Fruit fly (Drosophila melanogaster) whole organism, pupa: ENCODE results near the gene Gyc89Da.

ENCODE experiments used
- CG10348 ChIP-seq: fragments of 200-800 bp; sonication (Bioruptor generic); IDR thresholded peaks from 2 replicates; pipeline ENCODE4 v1.3.6; 2022; ENCODE audit warnings: missing biosample characterization, missing genetic modification characterization
- CG13204 ChIP-seq: fragments of 200-800 bp; sonication (Bioruptor generic); optimal IDR thresholded peaks from 2 replicates; lab custom pipeline; 2018; ENCODE audit warnings: missing biosample characterization, mild to moderate bottlenecking, missing genetic modification characterization, moderate library complexity
- CG14655 ChIP-seq: fragments of 200-800 bp; sonication (Bioruptor generic); optimal IDR thresholded peaks from 3 replicates; lab custom pipeline; 2017; ENCODE audit warnings: mild to moderate bottlenecking, missing biosample characterization, missing genetic modification reagents, missing genetic modification characterization
- CG15710 ChIP-seq: fragments of 200-800 bp; sonication (Bioruptor generic); optimal IDR thresholded peaks from 2 replicates; lab custom pipeline; 2018; ENCODE audit warnings: missing biosample characterization, mild to moderate bottlenecking, missing genetic modification characterization, moderate library complexity
- CG17806 ChIP-seq: fragments of 200-800 bp; sonication (Bioruptor generic); optimal IDR thresholded peaks from 2 replicates; lab custom pipeline; 2018; ENCODE audit warnings: missing biosample characterization, mild to moderate bottlenecking, missing genetic modification characterization, moderate library complexity
- CG32121 ChIP-seq: fragments of 200-800 bp; sonication (Bioruptor generic); IDR thresholded peaks from 2 replicates; pipeline ENCODE4 v1.3.6; 2022; ENCODE audit warnings: missing biosample characterization, missing genetic modification characterization
- CG34367 ChIP-seq: fragments of 200-800 bp; sonication (Bioruptor generic); optimal IDR thresholded peaks from 2 replicates; lab custom pipeline; 2018; ENCODE audit warnings: missing biosample characterization, mild to moderate bottlenecking, missing genetic modification characterization
- CG4496 ChIP-seq: fragments of 200-800 bp; sonication (Bioruptor generic); IDR thresholded peaks from 3 replicates; pipeline ENCODE4 v1.3.6; 2022; ENCODE audit warnings: missing biosample characterization, missing genetic modification characterization
- CG8159 ChIP-seq: fragments of 200-800 bp; sonication (Bioruptor generic); optimal IDR thresholded peaks from 3 replicates; lab custom pipeline; 2018; ENCODE audit warnings: missing biosample characterization, mild to moderate bottlenecking, missing genetic modification characterization, moderate library complexity
- CG8301 ChIP-seq: fragments of 200-800 bp; sonication (Bioruptor generic); optimal IDR thresholded peaks from 2 replicates; lab custom pipeline; 2018; ENCODE audit warnings: missing biosample characterization, mild to moderate bottlenecking, missing genetic modification characterization
- CG9948 ChIP-seq: fragments of 200-800 bp; sonication (Bioruptor generic); optimal IDR thresholded peaks from 2 replicates; lab custom pipeline; 2018; ENCODE audit warnings: missing biosample characterization, mild to moderate bottlenecking, missing genetic modification characterization, moderate library complexity
- D1 ChIP-seq: fragments of 200-800 bp; sonication (Bioruptor generic); optimal IDR thresholded peaks from 2 replicates; lab custom pipeline; 2018; ENCODE audit warnings: missing biosample characterization, mild to moderate bottlenecking, missing genetic modification characterization, moderate library complexity
- EcR ChIP-seq: fragments of 200-800 bp; sonication (Bioruptor generic); optimal IDR thresholded peaks from 3 replicates; lab custom pipeline; 2019; ENCODE audit warnings: missing biosample characterization, missing genetic modification characterization, mild to moderate bottlenecking, moderate library complexity, missing genetic modification reagents
- Ets98B ChIP-seq: fragments of 200-800 bp; sonication (Bioruptor generic); IDR thresholded peaks from 2 replicates; pipeline ENCODE4 v1.3.6; 2022; ENCODE audit warnings: missing biosample characterization, missing genetic modification characterization
- Pif1A ChIP-seq: fragments of 200-800 bp; sonication (Bioruptor generic); optimal IDR thresholded peaks from 3 replicates; lab custom pipeline; 2016; ENCODE audit warnings: missing biosample characterization, missing genetic modification characterization
- Pif1B ChIP-seq: fragments of 200-800 bp; sonication (Bioruptor generic); optimal IDR thresholded peaks from 3 replicates; lab custom pipeline; 2016; ENCODE audit warnings: missing biosample characterization, missing genetic modification characterization
- Snoo ChIP-seq: fragments of 200-800 bp; sonication (Bioruptor generic); optimal IDR thresholded peaks from 3 replicates; lab custom pipeline; 2017; ENCODE audit warnings: missing biosample characterization, mild to moderate bottlenecking, missing genetic modification characterization, inconsistent platforms
- fd96Ca ChIP-seq: fragments of 200-800 bp; sonication (Bioruptor generic); IDR thresholded peaks from 3 replicates; pipeline ENCODE4 v1.3.6; 2022; ENCODE audit warnings: missing biosample characterization, missing genetic modification characterization
- gl ChIP-seq: fragments of 200-800 bp; sonication (Bioruptor generic); optimal IDR thresholded peaks from 2 replicates; lab custom pipeline; 2018; ENCODE audit warnings: missing biosample characterization, mild to moderate bottlenecking, missing genetic modification characterization
- rn ChIP-seq: fragments of 200-800 bp; sonication (Bioruptor generic); IDR thresholded peaks from 2 replicates; pipeline ENCODE4 v1.3.6; 2022; ENCODE audit warnings: missing biosample characterization, missing genetic modification characterization

Gyc89Da gene

DNA sequence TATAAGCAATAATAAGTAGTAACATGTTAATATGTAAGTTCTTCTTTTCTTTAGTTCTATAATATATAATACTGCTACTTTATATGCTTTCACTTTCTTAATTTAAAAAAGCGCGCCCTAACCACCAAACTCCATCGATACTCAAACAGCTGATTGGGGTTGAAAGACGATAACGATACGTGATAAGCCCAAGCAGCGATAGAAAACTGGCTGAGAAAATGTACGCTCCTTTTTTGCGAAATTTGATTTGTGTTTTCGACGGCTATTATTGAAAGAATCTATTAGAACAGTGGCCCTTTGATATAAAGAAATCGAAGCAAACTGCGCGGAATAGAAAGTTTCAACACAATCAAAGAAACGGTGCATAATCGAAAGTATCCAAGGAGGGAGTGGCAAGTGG lies 16.5 kb upstream of the Gyc89Da start, which contains the start of gene CG14883:
Gene CG14883, plus strand, starts transcription at position 178 of the 400 bp plus-strand sequence.
- no peak for TF ChIP-seq EcR (GFP tag; lab: Kevin White, UChicago)
- TF ChIP-seq D1 (tag; lab: Kevin White, UChicago), result no peak
- no peak for TF ChIP-seq CG32121 (GFP tag; lab: Robert Waterston, UW)
- TF ChIP-seq fd96Ca, result no peak
- no peak for TF ChIP-seq CG15710
- TF ChIP-seq CG10348 (GFP tag; lab: Robert Waterston, UW), result no peak
- TF ChIP-seq CG8301 (tag; lab: Kevin White, UChicago), result no peak
- TF ChIP-seq CG34367 (tag; lab: Kevin White, UChicago), result no peak

DNA sequence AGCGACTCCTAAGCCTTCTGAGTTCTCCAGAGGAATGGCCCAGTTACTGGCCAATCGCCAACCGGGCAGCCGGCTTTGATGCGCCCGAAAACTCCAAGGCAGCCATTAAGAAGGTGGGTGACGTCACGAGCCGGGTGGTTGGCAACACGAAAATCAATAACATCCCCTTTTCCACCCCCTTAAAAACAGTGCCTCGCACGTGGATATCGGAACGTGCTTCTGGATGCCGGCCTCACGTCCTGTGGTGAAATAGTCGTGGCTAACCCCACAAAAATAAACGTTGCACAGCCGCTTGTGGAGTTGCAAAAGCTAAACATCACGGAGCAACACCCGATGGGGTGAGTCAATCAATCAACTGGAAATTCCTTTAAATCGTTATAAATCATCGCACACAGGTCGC lies 15.8 kb upstream of the Gyc89Da start:
- TF ChIP-seq CG13204 (GFP tag; lab: Kevin White, UChicago) (no peak), CG8301 (tag; lab: Kevin White, UChicago) (no peak), EcR (GFP tag; lab: Kevin White, UChicago) (no peak), CG14655 (GFP tag; lab: Kevin White, UChicago) (no peak), fd96Ca (no peak), CG10348 (GFP tag; lab: Robert Waterston, UW) (no peak), CG32121 (GFP tag; lab: Robert Waterston, UW) (no peak), CG8159 (tag; lab: Kevin White, UChicago) (no peak), CG17806 (tag; lab: Kevin White, UChicago) (no peak), CG15710 (no peak), CG9948 (tag; lab: Kevin White, UChicago) (no peak), CG4496 (GFP tag; lab: Robert Waterston, UW) (no peak), Snoo (no peak), D1 (tag; lab: Kevin White, UChicago) (no peak), Pif1A (no peak), Pif1B (GFP tag; lab: Kevin White, UChicago) (no peak), rn (GFP tag; lab: Robert Waterston, UW) (no peak)

- TF ChIP-seq EcR (GFP tag; lab: Kevin White, UChicago) (no peak), CG4496 (GFP tag; lab: Robert Waterston, UW) (no peak), CG8301 (tag; lab: Kevin White, UChicago) (no peak), Pif1A (no peak), gl (tag; lab: Kevin White, UChicago) (no peak), CG13204 (GFP tag; lab: Kevin White, UChicago) (no peak), Pif1B (GFP tag; lab: Kevin White, UChicago) (no peak), CG9948 (tag; lab: Kevin White, UChicago) (no peak), Ets98B (GFP tag; lab: Robert Waterston, UW) (no peak), CG14655 (GFP tag; lab: Kevin White, UChicago) (no peak)
Observed at dm6 chr3R:16468556-16468955, 3.8 kb upstream of the Gyc89Da start.

DNA sequence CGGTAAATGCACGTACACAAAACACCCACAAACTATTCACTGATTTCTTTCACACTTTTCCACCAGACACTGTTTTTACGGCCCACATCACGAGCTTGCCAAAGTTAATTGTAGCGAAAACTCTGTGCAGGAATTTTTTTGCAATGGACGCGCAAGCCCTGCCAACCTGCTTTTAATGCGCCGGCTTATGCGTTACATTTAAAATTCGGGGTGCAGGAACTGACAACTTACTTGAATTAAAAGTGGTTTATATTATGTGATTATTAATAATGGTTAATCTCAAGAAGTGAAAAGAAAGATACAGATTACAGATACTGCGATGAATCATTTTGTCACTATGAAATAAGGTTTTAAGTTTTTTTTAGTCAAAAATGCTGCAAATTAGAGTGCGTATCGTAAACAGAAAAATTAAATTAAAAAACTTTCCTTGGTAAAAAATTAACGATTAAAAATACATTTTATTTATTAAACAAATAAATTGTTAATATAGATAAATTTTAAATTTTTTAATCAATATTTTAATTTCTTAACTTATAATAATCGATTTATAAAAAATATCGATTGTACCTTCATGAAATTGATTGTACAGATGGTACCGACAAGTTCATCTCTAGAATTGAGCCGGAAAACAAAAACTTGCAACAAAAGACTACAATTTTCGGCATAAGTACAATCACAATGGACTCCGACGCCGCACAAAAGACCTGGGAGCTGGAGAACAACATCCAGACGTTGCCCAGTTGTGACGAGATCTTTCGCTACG lies 2.7 kb upstream of the Gyc89Da start, which contains the start of the genes CG42232 and CSN5:
Gene CG42232, minus strand, starts transcription at position 163 of the 763 bp plus-strand sequence.
Gene CSN5, plus strand, starts transcription at position 599 of the 763 bp plus-strand sequence.
- TF ChIP-seq Pif1B (GFP tag; lab: Kevin White, UChicago), result no peak
- TF ChIP-seq rn (GFP tag; lab: Robert Waterston, UW), result no peak
- TF ChIP-seq CG32121 (GFP tag; lab: Robert Waterston, UW), result no peak
- TF ChIP-seq gl (tag; lab: Kevin White, UChicago), result no peak
- no peak for TF ChIP-seq CG14655 (GFP tag; lab: Kevin White, UChicago)
- TF ChIP-seq CG8301 (tag; lab: Kevin White, UChicago), result no peak
- no peak for TF ChIP-seq CG34367 (tag; lab: Kevin White, UChicago)
- no peak for TF ChIP-seq EcR (GFP tag; lab: Kevin White, UChicago)
- TF ChIP-seq CG9948 (tag; lab: Kevin White, UChicago), result no peak

DNA sequence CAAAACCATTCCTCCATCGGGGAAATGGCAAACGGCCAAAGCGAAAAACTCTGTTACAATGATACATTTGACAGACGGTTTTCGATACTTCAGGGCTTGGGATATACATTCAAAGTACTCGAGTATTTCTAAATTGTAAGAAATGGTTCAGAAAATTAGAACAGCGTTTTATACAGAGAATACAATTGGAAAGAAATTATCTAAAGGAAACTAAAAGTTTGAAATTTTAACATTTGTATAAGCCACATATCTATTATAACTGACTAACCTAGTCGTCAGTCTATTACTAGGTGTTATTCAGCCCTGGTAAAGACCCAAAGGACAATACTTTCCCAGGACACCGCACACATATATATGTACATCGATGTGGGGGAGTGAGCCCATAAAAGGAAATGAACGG lies 4.1 kb downstream of the Gyc89Da start:
- no peak for TF ChIP-seq CG4496 (GFP tag; lab: Robert Waterston, UW)
- TF ChIP-seq CG34367 (tag; lab: Kevin White, UChicago), result no peak
- TF ChIP-seq CG8301 (tag; lab: Kevin White, UChicago), result no peak
- TF ChIP-seq Pif1A, result no peak
- no peak for TF ChIP-seq CG8159 (tag; lab: Kevin White, UChicago)

DNA sequence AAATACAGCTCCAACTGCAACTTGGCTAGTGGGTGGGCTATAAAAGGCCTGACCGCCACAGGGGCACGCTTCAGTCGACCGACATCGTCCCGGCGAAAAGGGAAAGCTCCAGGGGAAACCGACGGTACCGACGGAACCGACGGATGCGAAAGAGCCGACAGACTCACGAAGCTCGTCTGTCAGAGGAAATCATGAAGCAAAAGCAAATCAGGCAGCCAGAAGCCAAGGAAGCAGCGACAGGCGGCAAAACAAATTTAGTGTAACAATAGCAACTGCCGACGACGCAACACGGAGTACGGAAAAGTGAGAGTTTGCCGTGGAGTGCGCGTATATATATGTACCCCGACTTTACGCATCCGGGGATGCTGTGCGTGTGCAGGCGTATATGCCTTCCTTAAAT lies 4.6 kb downstream of the Gyc89Da start, which contains the start of gene Gyc89Db:
Gene Gyc89Db, plus strand, starts transcription at position 78 of the 400 bp plus-strand sequence.
- TF ChIP-seq CG32121 (GFP tag; lab: Robert Waterston, UW) (no peak), CG15710 (no peak), CG13204 (GFP tag; lab: Kevin White, UChicago) (no peak), CG14655 (GFP tag; lab: Kevin White, UChicago) (no peak), CG17806 (tag; lab: Kevin White, UChicago) (no peak), Snoo (no peak)
